Worm (Caenorhabditis elegans): ENCODE results near the gene ZK742.7.

Gene ZK742.7

ce11 chrV:7819585-7819984, 21.4 kb downstream of the ZK742.7 start:
- TF ChIP-seq nhr-67 (tag; optimal IDR thresholded peaks at IDR 0.05) = no peak
- TF ChIP-seq nhr-25 (tag; optimal IDR thresholded peaks at IDR 0.05) = no peak
- peak; percentile 21 for TF ChIP-seq nfya-1 (tag; optimal IDR thresholded peaks at IDR 0.05; ENCODE audit: insufficient read depth)
- TF ChIP-seq fkh-10 (GFP tag; optimal IDR thresholded peaks at IDR 0.05) = peak; percentile 14
- TF ChIP-seq zag-1 (tag; optimal IDR thresholded peaks at IDR 0.05) = no peak

- TF ChIP-seq nhr-77 (tag; optimal IDR thresholded peaks at IDR 0.05) (no peak), lin-15B (tag; optimal IDR thresholded peaks at IDR 0.05) (peak; percentile 51), snpc-4 (tag; optimal IDR thresholded peaks at IDR 0.05) (peak; percentile 19), nfya-1 (tag; optimal IDR thresholded peaks at IDR 0.05; ENCODE audit: insufficient read depth) (peak; percentile 50), pqm-1 (tag; optimal IDR thresholded peaks at IDR 0.05) (peak; percentile 37), nhr-67 (tag; optimal IDR thresholded peaks at IDR 0.05) (no peak), tbx-2 (tag; optimal IDR thresholded peaks at IDR 0.05) (no peak), mml-1 (tag; optimal IDR thresholded peaks at IDR 0.05) (no peak), pha-4 (tag; optimal IDR thresholded peaks at IDR 0.05) (peak; percentile 73), fos-1 (tag; optimal IDR thresholded peaks at IDR 0.05) (no peak), eor-1 (tag; optimal IDR thresholded peaks at IDR 0.05) (no peak), unc-62 (GFP tag; optimal IDR thresholded peaks at IDR 0.05) (no peak), ceh-82 (tag; optimal IDR thresholded peaks at IDR 0.05) (no peak), nhr-12 (tag; optimal IDR thresholded peaks at IDR 0.05) (no peak), nhr-23 (tag; optimal IDR thresholded peaks at IDR 0.05) (peak; percentile 54), elt-1 (tag; optimal IDR thresholded peaks at IDR 0.05) (no peak), sea-2 (GFP tag; optimal IDR thresholded peaks at IDR 0.05) (no peak), elt-2 (tag; optimal IDR thresholded peaks at IDR 0.05) (peak; percentile 39)
Observed at ce11 chrV:7820270-7820669, 22.1 kb downstream of the ZK742.7 start, which contains the start of gene lbp-4. Gene lbp-4 (plus strand): TSS chrV:7820578.

- peak; percentile 9 for TF ChIP-seq nfya-1 (tag; optimal IDR thresholded peaks at IDR 0.05; ENCODE audit: insufficient read depth)
- TF ChIP-seq ztf-4 (tag; optimal IDR thresholded peaks at IDR 0.05) = no peak
- no peak for TF ChIP-seq zag-1 (tag; optimal IDR thresholded peaks at IDR 0.05)
- peak; percentile 22 for TF ChIP-seq lin-39 (tag; optimal IDR thresholded peaks at IDR 0.05)
- TF ChIP-seq egl-27 (tag; optimal IDR thresholded peaks at IDR 0.05) = no peak
- TF ChIP-seq unc-62 (GFP tag; optimal IDR thresholded peaks at IDR 0.05) = peak; percentile 71
Observed at ce11 chrV:7822655-7823054, 24.5 kb downstream of the ZK742.7 start.

DNA sequence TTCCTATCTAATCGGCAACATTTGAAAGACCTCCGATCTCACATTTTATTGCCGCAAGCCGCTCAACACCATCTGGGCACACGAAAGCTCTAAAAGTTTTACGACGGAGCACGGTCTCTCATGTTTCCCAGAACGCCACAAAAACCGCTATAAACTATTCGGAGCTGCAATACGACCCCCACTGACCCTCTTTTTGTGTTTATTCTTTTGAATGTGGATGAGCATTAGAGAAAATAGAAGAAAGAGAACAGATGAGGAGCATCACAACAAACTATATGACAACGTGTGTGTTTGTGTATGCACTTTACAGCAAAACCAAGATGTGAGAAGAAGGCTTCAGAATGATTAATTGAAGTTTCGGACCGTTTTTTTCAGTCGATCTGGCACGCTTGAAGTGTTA, 26.0 kb downstream of the ZK742.7 start:
- TF ChIP-seq nhr-11 (tag; optimal IDR thresholded peaks at IDR 0.05) (no peak), ceh-28 (tag; optimal IDR thresholded peaks at IDR 0.05) (no peak), pqm-1 (tag; optimal IDR thresholded peaks at IDR 0.05) (no peak), nhr-43 (tag; optimal IDR thresholded peaks at IDR 0.05; ENCODE audit: poor library complexity, severe bottlenecking) (no peak), lin-39 (tag; optimal IDR thresholded peaks at IDR 0.05) (no peak), unc-62 (GFP tag; optimal IDR thresholded peaks at IDR 0.05) (no peak), nhr-28 (tag; optimal IDR thresholded peaks at IDR 0.05) (no peak), nhr-25 (tag; optimal IDR thresholded peaks at IDR 0.05) (no peak), eor-1 (tag; optimal IDR thresholded peaks at IDR 0.05) (no peak), hmg-11 (tag; optimal IDR thresholded peaks at IDR 0.05) (no peak), fkh-10 (GFP tag; optimal IDR thresholded peaks at IDR 0.05) (no peak), skn-1 (tag; optimal IDR thresholded peaks at IDR 0.05) (no peak), elt-1 (tag; optimal IDR thresholded peaks at IDR 0.05) (no peak), daf-12 (tag; optimal IDR thresholded peaks at IDR 0.05) (no peak), tbx-2 (tag; optimal IDR thresholded peaks at IDR 0.05) (no peak), elt-3 (tag; optimal IDR thresholded peaks at IDR 0.05) (no peak), lin-15B (tag; optimal IDR thresholded peaks at IDR 0.05) (no peak), nhr-23 (tag; optimal IDR thresholded peaks at IDR 0.05) (no peak), fos-1 (tag; optimal IDR thresholded peaks at IDR 0.05) (no peak), pha-4 (tag; optimal IDR thresholded peaks at IDR 0.05) (no peak)

ce11 chrV:7825836-7826235, 27.7 kb downstream of the ZK742.7 start:
- TF ChIP-seq nhr-237 (tag; optimal IDR thresholded peaks at IDR 0.05) = no peak
- TF ChIP-seq nhr-76 (tag; optimal IDR thresholded peaks at IDR 0.05) = no peak
- no peak for TF ChIP-seq ama-1 (optimal IDR thresholded peaks at IDR 0.05)
- no peak for TF ChIP-seq nhr-67 (tag; optimal IDR thresholded peaks at IDR 0.05)
- no peak for TF ChIP-seq tbx-2 (tag; optimal IDR thresholded peaks at IDR 0.05)
